Worm (Caenorhabditis elegans): Measurements from ENCODE around the gene set-13.

set-13 gene

ce11 chrII:2774904-2775303 is 41.9 kb upstream of the set-13 start, which contains the start of gene fbxb-111:
TSS of gene fbxb-111 (minus strand) at chrII:2775004.
- no peak for TF ChIP-seq gei-17 (GFP tag; optimal IDR thresholded peaks at IDR 0.05)

- TF ChIP-seq madf-10 (tag; optimal IDR thresholded peaks at IDR 0.05) = no peak
- no peak for TF ChIP-seq F23B12.7 (tag; optimal IDR thresholded peaks at IDR 0.05; ENCODE audit: insufficient read depth)
- TF ChIP-seq athp-1 (tag; optimal IDR thresholded peaks at IDR 0.05) = no peak
- no peak for TF ChIP-seq F57A8.1 (GFP tag; optimal IDR thresholded peaks at IDR 0.05)
- TF ChIP-seq ztf-6 (GFP tag; IDR thresholded peaks at IDR 0.05) = no peak
- no peak for TF ChIP-seq lir-1 (GFP tag; conservative IDR thresholded peaks at IDR 0.05)
- no peak for TF ChIP-seq unc-130 (GFP tag; optimal IDR thresholded peaks at IDR 0.05)
- TF ChIP-seq K11D2.4 (GFP tag; IDR thresholded peaks at IDR 0.05) = no peak
- no peak for TF ChIP-seq snpc-1.1 (tag; optimal IDR thresholded peaks at IDR 0.05; ENCODE audit: insufficient read depth)
- no peak for TF ChIP-seq F49E8.2 (tag; optimal IDR thresholded peaks at IDR 0.05; ENCODE audit: insufficient read depth)
- TF ChIP-seq ets-4 (GFP tag; optimal IDR thresholded peaks at IDR 0.05) = no peak
Measured at ce11 chrII:2777846-2778245, 38.9 kb upstream of the set-13 start, which contains the start of gene F08D12.4. TSS of gene F08D12.4 (plus strand) at chrII:2778146.

ce11 chrII:2779253-2779652 is 37.5 kb upstream of the set-13 start, which contains the start of gene F08D12.3:
TSS of gene F08D12.3 (plus strand) at chrII:2779553.
- TF ChIP-seq nfya-2 (GFP tag; IDR thresholded peaks at IDR 0.05) = no peak
- TF ChIP-seq zfh-2 (GFP tag; conservative IDR thresholded peaks at IDR 0.05) = no peak
- TF ChIP-seq ztf-3 (GFP tag; optimal IDR thresholded peaks at IDR 0.05) = no peak
- TF ChIP-seq efl-1 (GFP tag; optimal IDR thresholded peaks at IDR 0.05) = no peak
- no peak for TF ChIP-seq ekl-4 (GFP tag; IDR thresholded peaks at IDR 0.05)
- TF ChIP-seq rec-8 (tag; optimal IDR thresholded peaks at IDR 0.05) = no peak
- no peak for TF ChIP-seq lir-1 (GFP tag; conservative IDR thresholded peaks at IDR 0.05)
- TF ChIP-seq ztf-26 (tag; optimal IDR thresholded peaks at IDR 0.05) = no peak
- no peak for TF ChIP-seq pha-4 (tag; optimal IDR thresholded peaks at IDR 0.05)
- TF ChIP-seq ztf-28 (GFP tag; IDR thresholded peaks at IDR 0.05) = no peak
- TF ChIP-seq somi-1 (GFP tag; optimal IDR thresholded peaks at IDR 0.05) = no peak
- no peak for TF ChIP-seq T07F8.4 (tag; optimal IDR thresholded peaks at IDR 0.05)
- TF ChIP-seq mel-28 (tag; optimal IDR thresholded peaks at IDR 0.05; ENCODE audit: borderline replicate concordance) = no peak
- TF ChIP-seq ztf-25 (GFP tag; IDR thresholded peaks at IDR 0.05) = no peak
- TF ChIP-seq pbrm-1 (GFP tag; IDR thresholded peaks at IDR 0.05) = no peak
- TF ChIP-seq bed-2 (GFP tag; IDR thresholded peaks at IDR 0.05) = no peak
- TF ChIP-seq cebp-1 (GFP tag; IDR thresholded peaks at IDR 0.05) = no peak
- TF ChIP-seq cebp-1 (tag; optimal IDR thresholded peaks at IDR 0.05) = no peak
- TF ChIP-seq nfya-1 (tag; optimal IDR thresholded peaks at IDR 0.05; ENCODE audit: borderline replicate concordance, insufficient read depth) = no peak
- no peak for TF ChIP-seq F37B4.10 (GFP tag; IDR thresholded peaks at IDR 0.05)

ce11 chrII:2780804-2781203 is 36.0 kb upstream of the set-13 start:
- TF ChIP-seq sea-2 (GFP tag; IDR thresholded peaks at IDR 0.05) (no peak), zfh-2 (GFP tag; conservative IDR thresholded peaks at IDR 0.05) (peak; percentile 50)

- TF ChIP-seq mxl-1 (tag; optimal IDR thresholded peaks at IDR 0.05) = no peak
- TF ChIP-seq ztf-18 (tag; optimal IDR thresholded peaks at IDR 0.05) = no peak
- TF ChIP-seq unc-130 (GFP tag; optimal IDR thresholded peaks at IDR 0.05) = no peak
- no peak for TF ChIP-seq ccch-3 (GFP tag; optimal IDR thresholded peaks at IDR 0.05)
- no peak for TF ChIP-seq B0035.1 (tag; optimal IDR thresholded peaks at IDR 0.05)
- TF ChIP-seq pbrm-1 (GFP tag; IDR thresholded peaks at IDR 0.05) = no peak
- TF ChIP-seq cebp-1 (GFP tag; IDR thresholded peaks at IDR 0.05) = no peak
- TF ChIP-seq cebp-1 (tag; optimal IDR thresholded peaks at IDR 0.05) = no peak
- no peak for TF ChIP-seq attf-6 (GFP tag; IDR thresholded peaks at IDR 0.05)
- no peak for TF ChIP-seq snpc-1.3 (tag; optimal IDR thresholded peaks at IDR 0.05; ENCODE audit: insufficient read depth)
- no peak for TF ChIP-seq Y79H2A.3 (GFP tag; conservative IDR thresholded peaks at IDR 0.05)
- no peak for TF ChIP-seq D2030.7 (GFP tag; IDR thresholded peaks at IDR 0.05)
- no peak for TF ChIP-seq die-1 (tag; optimal IDR thresholded peaks at IDR 0.05)
- TF ChIP-seq let-526 (GFP tag; IDR thresholded peaks at IDR 0.05) = no peak
- TF ChIP-seq dpl-1 (GFP tag; optimal IDR thresholded peaks at IDR 0.05) = no peak
Measured at ce11 chrII:2781355-2781754, 35.4 kb upstream of the set-13 start, which contains the start of gene F08D12.2. TSS of gene F08D12.2 (plus strand) at chrII:2781655.
